Worm (Caenorhabditis elegans): ENCODE data around the gene F56A11.6.

DNA sequence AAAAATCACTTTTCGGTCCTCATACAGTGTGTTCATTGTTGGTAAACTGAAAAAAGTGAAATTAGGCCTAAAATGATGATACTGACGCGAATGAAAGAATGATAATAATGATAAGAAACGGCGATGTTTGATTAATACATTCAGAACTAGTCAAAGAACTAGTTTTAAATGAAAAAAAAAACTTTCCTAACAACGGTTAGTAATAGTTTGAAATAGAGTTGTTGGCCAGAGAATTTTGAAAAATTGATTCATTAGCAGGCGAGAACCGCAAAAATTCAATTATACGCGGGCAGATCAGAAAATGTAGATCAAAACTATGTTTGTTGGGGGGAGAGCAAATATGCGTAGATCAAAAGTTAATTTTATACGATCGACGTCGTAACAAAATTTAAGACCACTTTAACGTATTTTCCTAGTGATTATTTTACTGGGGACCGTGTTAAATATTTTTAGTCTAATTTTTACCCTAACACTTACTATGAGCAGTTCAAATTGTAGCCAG is 11.2 kb downstream of the F56A11.6 start, which contains the start of gene F56A11.5:
- TF ChIP-seq aly-2 (tag; optimal IDR thresholded peaks at IDR 0.05): no peak
- no peak for TF ChIP-seq egl-13 (tag; optimal IDR thresholded peaks at IDR 0.05)
- no peak for TF ChIP-seq mdl-1 (tag; optimal IDR thresholded peaks at IDR 0.05)
- TF ChIP-seq tbx-2 (tag; optimal IDR thresholded peaks at IDR 0.05): no peak
- no peak for TF ChIP-seq nhr-11 (tag; optimal IDR thresholded peaks at IDR 0.05)
- no peak for TF ChIP-seq lin-13 (GFP tag; optimal IDR thresholded peaks at IDR 0.05)
- TF ChIP-seq unc-30 (tag; optimal IDR thresholded peaks at IDR 0.05): no peak
- TF ChIP-seq fkh-10 (GFP tag; optimal IDR thresholded peaks at IDR 0.05): no peak
- no peak for TF ChIP-seq ama-1 (optimal IDR thresholded peaks at IDR 0.05)
- no peak for TF ChIP-seq pqm-1 (tag; optimal IDR thresholded peaks at IDR 0.05)
- no peak for TF ChIP-seq ceh-8 (GFP tag; optimal IDR thresholded peaks at IDR 0.05)
- no peak for TF ChIP-seq ztf-4 (tag; optimal IDR thresholded peaks at IDR 0.05)
